Fruit fly (Drosophila melanogaster) ovary, adult (tissue): ENCODE results near the gene CG31717.

ENCODE experiments used
- CG17801 ChIP-seq: fragments of 200-800 bp; optimal IDR thresholded peaks from 2 replicates; lab custom pipeline; 2019; ENCODE audit warnings: missing biosample characterization, mild to moderate bottlenecking, missing genetic modification characterization, moderate library complexity; ENCODE audit not compliant: partially characterized antibody

CG31717 gene

DNA sequence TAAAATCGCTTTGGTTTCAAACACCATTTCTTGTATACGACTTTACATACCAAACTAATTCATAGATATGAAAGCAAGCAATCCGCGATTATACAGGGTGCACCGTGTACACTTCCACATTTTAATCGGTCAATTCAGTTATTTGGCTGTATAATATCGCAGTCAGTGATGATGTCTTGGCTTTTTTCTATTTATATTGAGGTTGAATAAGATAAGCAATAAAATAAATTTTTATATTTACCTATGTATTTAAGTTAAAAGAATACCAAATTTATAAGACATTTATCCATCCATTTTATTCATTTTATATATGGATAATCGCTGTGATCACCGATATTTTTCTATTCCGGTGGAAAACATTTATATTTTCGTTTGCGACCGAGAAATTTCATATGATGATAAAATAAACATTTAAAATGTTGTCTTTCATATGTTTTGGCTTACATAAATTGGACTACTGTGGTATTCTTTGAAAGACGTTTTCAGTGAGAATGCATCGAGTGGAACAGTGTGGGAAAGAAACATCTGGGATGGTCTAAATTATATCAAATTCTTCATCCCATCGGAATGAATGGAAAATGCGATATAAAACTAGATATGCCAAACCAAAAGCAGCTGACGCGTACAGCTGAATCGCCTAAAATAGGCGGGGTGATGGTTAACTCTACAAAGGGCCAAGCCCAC, 23.7 kb upstream of the CG31717 start, which contains the start of gene CG5708:
Gene CG5708, minus strand, starts transcription at position 85 of the 684 bp plus-strand sequence.
- no peak for TF ChIP-seq CG17801 (GFP tag; lab: Kevin White, UChicago)

DNA sequence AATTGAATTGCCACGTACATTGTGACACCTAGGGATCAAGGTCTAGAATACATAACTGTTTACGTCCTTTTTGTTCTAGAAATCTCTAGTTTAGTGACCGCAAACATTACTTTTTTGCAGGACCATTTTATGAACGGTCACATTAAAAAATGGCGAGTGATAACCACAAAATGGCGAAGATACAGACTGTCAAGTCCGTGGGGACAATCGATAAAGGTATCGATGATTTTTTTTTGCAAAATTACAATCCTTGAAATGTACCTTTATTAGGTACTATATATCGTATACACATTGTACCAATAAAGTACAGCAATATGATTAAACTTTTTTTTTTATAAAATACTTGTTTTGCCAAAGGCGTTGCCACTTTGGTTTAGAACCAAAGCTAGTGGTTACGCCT, 20.1 kb upstream of the CG31717 start:
- no peak for TF ChIP-seq CG17801 (GFP tag; lab: Kevin White, UChicago)

DNA sequence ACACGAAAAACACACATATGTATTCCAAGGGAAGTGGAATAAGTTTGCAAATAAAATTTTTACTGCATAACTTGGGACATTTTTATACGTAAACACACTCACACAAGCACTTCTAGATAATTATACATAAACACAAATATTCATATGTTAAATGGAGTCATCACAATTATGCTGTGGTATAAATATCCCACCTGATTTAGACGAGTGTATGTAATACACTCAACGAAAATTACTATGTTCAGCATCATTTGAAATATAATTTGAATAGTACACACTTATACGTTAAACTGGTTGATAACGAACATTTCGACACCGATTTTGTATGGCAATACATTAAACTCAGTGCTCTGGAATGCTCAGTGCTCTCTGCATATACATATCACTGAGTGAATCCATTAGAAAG, 19.4 kb upstream of the CG31717 start:
- no peak for TF ChIP-seq CG17801 (GFP tag; lab: Kevin White, UChicago)

DNA sequence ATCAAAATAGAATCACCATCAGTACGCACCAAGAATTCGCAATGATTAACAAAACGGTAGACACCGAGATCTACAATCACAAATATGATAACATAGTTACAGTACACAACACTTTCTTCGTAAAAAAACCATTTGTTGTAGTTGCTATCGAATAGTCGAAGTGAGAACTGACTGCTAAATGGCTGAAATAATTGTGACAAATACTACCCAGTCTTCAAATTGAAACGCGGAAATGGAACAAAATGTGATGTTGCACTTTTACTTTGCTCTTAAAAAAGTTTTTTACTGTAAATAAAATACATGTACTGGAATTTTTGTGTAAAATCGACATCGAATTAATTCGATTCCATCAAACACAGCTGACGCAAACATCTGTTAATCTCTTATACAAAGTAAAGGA, 19.0 kb upstream of the CG31717 start, which contains the start of gene ova:
Gene ova, minus strand, starts transcription at position 183 of the 400 bp plus-strand sequence.
- TF ChIP-seq CG17801 (GFP tag; lab: Kevin White, UChicago), result no peak

DNA sequence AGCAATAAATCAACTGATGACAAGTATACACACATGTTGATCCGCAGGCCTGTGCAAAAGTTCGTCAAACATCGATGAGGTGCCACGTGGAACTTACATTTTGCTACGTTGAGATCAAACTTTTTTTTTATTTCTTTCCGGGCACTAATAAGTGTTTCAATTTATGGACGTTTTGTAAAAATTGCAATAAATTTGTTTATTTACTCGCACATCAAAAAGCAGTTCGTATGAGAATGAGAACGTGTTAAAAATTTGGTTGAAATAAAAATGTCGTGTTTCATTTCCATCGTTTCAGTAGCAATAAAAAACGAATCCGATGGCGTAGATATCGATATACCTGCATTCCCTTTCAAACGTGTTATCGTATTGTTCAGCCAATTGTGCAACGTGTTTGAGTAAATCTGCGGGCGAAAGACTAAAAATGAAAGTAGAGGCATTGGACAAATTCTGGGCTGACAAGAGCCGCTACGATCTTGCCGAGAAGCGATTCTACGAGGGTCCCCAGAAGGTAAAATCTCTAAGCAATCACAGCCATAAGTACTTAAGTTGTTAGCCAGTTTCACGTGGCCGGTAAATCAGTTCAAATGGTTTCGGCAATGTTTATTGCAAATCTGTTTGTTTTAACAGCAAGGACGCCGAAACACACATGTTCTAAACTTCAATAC, 18.3 kb upstream of the CG31717 start, which contains the start of gene eEF1delta:
Gene eEF1delta, plus strand, starts transcription at position 356 of the 665 bp plus-strand sequence.
- TF ChIP-seq CG17801 (GFP tag; lab: Kevin White, UChicago), result no peak

DNA sequence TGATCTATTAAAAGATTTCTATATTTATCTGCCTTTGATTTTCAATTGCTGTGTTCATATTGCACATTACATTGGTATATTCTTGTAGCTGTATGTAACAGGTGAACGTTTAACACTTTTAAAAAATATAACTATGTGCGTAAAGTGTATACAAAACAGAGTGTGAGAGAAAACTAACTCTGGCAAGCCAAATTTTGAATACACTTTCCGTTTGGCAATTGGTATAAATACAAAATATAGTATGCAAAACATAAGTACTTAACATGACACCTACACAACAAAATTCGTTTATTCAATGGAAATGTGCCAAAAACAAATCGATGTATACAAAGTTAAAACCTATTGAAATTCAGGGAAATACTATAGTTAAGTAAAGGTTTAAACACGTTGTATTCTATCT, 17.7 kb upstream of the CG31717 start:
- TF ChIP-seq CG17801 (GFP tag; lab: Kevin White, UChicago), result no peak

DNA sequence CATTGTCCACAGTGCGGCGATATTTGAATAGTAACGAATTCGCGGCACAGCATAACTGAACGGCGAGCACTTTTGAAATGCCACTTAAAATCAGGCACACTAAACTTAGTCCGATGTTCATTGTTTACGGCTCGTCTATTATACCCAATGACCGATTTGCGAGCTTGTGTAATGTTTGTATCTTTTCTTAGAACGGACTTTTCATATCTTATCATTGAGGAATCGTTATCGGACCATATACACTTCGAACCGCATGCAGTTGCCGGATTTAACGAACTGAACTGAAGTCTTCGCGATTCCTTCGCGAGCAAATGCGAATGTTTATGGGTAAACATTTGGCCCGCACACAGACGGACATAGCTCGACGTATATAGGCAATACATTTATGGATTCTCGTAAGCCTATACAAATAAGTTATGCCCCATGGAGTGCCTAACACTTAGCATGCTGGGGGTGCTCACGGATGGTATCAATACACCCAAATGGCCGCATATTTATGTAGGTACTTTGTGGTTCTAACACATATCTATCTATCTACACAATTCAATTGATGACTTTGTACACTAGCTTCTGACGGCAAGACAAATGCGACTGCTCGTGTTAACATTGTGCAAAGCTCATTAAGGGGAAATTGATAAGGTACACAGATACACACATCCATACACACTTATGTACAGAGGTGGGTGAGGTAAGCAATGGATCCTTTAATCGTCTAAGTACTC, 12.7 kb upstream of the CG31717 start, which contains the start of gene mthl15:
Gene mthl15, minus strand, starts transcription at position 593 of the 722 bp plus-strand sequence.
- TF ChIP-seq CG17801 (GFP tag; lab: Kevin White, UChicago), result no peak

DNA sequence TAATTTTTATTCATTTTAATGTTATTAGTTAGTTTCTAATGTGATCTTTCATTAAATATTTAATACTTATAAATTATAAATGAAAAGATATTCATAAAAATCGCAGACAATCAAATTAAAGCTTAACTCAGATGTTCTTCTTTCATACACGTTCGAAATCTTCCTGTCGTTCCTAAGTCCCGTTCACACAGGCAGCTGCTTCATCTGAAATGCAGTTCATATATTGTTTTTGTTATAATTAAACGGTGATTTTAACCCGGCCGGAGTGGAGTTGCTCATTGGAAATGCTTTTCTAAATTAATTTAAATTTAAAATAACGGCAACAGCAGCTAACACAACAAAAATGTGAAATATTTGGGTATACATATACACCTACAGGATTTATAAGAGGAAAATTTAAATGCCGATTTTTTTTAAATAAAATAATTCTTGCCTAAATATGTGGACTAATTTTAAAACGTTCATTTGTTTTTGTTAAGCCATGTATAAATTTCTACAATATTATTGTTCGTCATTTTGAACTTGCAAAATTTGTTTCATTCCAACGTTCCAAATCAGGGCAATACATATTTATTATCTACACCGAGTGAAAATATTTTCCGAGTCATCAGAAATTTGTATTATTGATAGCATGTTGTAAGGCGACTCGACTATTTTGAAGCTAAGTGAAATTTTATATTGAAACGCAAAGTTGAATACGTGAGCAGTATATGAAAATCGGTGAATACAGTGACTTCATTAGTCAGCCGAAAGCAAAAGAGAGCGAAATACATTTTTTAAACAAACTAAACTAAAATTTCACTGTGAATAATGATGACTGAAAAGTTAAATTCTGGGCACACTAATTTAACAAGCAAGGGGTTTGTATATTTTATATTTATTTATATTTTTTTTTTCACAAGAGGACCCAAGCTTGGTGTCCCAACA, 11.5 kb upstream of the CG31717 start, which contains the start of gene me31B:
Gene me31B, plus strand, starts transcription at position 616 of the 927 bp plus-strand sequence.
- TF ChIP-seq CG17801 (GFP tag; lab: Kevin White, UChicago), result peak; percentile 26

DNA sequence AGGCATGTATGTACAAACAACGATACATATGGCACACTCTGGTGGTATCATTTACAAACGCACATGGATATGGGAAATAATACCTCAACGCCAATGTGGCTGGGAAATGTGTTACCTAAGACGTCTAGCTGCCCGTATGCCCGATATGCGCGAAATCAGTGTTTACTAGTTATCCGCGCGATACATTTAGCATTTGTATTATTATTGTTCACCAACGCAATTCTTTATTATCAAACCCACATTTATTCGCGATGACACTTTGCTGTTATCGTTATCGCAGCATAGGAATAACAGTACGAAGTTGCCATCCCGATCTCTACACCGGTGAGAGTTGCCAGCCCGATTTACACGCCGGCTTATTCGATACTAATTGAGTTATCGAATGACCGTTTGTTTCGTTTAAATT, 3.7 kb upstream of the CG31717 start, which contains the start of gene chico:
Gene chico, minus strand, starts transcription at position 294 of the 406 bp plus-strand sequence.
- no peak for TF ChIP-seq CG17801 (GFP tag; lab: Kevin White, UChicago)

DNA sequence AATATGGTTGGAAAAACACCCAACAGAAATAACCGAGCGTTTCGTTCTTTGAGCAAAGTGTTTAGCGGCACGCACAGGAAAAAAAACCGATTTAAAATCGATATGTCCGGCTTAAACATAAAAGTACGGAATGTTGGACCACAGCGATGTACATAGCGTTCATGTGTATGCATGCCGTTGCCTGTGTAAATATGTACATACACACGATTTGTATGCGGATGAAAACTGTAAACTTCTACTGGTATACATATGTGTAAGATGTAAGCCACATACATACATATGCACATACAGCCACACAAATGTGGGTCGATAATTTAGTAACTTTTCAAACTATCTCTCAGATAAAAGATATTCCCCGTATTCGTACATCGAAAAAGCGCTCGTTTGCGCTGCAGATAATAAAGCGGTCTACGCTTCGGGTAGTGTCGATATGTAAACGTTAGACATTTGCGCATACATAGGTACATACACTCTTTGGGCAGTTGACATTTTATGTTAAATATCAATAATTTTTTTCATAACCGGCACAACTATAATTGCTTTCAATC, 808 bp upstream of the CG31717 start:
- TF ChIP-seq CG17801 (GFP tag; lab: Kevin White, UChicago), result no peak

DNA sequence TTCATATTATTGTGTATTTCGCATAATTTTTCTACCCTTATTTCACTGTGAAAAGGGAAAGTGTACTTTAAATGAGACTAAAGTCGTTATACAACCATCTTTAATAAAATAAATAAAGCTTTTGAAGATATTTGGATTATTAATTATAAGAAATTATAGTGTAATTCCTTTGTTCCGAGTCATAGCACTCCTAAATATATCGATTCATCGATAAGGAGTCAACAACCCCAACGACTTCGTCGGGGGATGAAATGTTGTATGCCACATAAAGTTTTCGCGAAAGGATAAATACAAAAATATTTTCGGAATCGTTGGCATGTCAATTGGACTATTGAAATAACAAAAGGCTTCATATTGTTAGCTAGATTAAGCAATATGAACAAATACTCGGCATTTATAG, 1.1 kb downstream of the CG31717 start, which contains the start of gene Ror:
Gene Ror, plus strand, starts transcription at position 252 of the 400 bp plus-strand sequence.
- no peak for TF ChIP-seq CG17801 (GFP tag; lab: Kevin White, UChicago)

DNA sequence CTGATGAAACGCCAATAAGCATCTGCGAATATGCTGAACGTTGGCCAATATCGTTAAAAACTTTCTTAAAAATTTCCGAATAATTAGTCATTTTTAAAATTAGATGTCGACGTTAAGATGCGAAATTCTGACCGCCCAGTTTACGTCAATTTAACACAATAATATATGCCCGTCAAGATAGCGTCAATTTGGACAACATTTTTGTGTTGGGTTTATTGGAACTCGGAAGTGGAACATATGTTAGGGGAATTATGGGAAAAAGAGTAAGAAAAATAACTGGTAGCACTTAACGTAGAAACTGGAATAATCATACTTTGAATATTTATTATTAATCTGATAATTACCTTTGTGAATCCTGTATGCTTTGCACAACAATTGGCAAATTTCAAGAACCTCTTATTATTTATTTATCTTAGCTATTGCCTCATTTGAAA, 5.2 kb downstream of the CG31717 start, which contains the start of gene CG5676:
Gene CG5676, minus strand, starts transcription at position 167 of the 434 bp plus-strand sequence.
- peak; percentile 11 for TF ChIP-seq CG17801 (GFP tag; lab: Kevin White, UChicago)

DNA sequence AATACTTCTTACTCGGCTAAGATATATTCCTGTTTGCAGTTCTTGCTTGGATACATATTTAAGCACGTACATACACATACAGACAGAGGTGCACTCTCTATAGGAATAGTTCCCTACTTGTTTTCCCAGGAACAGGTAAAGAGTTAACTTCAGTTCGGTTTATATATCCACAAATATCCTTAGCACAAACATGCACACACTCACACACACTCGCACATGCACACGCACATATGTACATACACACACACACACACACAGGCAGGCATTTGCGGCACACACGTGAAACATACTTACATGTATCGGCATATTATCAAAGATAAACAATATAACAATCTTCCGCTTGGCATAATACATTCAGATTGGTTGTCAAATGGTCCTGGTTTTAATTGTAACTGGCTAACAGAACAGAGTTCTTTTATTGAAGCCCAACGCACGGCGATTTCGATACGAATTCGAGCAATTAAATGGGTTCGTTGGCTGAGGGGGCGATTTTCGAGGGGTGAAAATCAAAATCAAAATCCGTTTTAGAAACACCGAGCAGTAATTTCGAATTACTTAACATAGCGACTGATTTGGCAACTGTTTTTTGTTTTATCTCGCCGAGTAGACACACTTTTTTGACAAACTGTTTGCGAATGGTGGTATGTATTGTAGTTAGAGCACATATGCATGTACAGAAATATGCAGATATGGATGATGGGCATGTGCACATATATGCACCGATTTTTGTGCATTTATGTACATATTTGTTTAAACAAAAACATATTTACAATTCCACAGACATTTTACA, 9.6 kb downstream of the CG31717 start:
- no peak for TF ChIP-seq CG17801 (GFP tag; lab: Kevin White, UChicago)
